Worm (Caenorhabditis elegans) whole organism, mixed stage, embryonic: ENCODE measurements around the gene Y17G9B.2.
A peak's percentile ranks its signal among the peaks of the same experiment; 100 is the strongest.

Experiments used
- M03D4.4 ChIP-seq: sonication (generic microtip); optimal IDR thresholded peaks from 2 replicates; lab custom pipeline; 2017; ENCODE audit warnings: mild to moderate bottlenecking, missing genetic modification characterization, missing compliant biosample characterization
- bed-3 ChIP-seq: fragments of 200-800 bp; sonication (Bioruptor generic); optimal IDR thresholded peaks from 3 replicates; lab custom pipeline; 2018; ENCODE audit warnings: mild to moderate bottlenecking, missing genetic modification characterization, moderate library complexity, missing compliant biosample characterization
- blmp-1 ChIP-seq: fragments of 150-350 bp; optimal IDR thresholded peaks from 2 replicates; lab custom pipeline; 2014; ENCODE audit warnings: missing biosample characterization, missing genetic modification characterization
- ceh-39 ChIP-seq: fragments of 150-350 bp; optimal IDR thresholded peaks from 2 replicates; lab custom pipeline; 2014; ENCODE audit warnings: missing biosample characterization, missing genetic modification characterization
- ceh-43 ChIP-seq: fragments of 200-800 bp; sonication (Bioruptor generic); optimal IDR thresholded peaks from 2 replicates; lab custom pipeline; 2018; ENCODE audit warnings: mild to moderate bottlenecking, missing genetic modification characterization, moderate library complexity, missing compliant biosample characterization
- ceh-83 ChIP-seq: fragments of 200-800 bp; sonication (Bioruptor generic); optimal IDR thresholded peaks from 2 replicates; lab custom pipeline; 2018; ENCODE audit warnings: mild to moderate bottlenecking, missing genetic modification characterization, missing compliant biosample characterization
- ces-1 ChIP-seq: fragments of 150-350 bp; optimal IDR thresholded peaks from 2 replicates; lab custom pipeline; 2014; ENCODE audit warnings: missing biosample characterization, missing genetic modification reagents, missing genetic modification characterization
- cnd-1 ChIP-seq: fragments of 200-800 bp; sonication (Bioruptor generic); optimal IDR thresholded peaks from 2 replicates; lab custom pipeline; 2018; ENCODE audit warnings: mild to moderate bottlenecking, missing genetic modification characterization, missing compliant biosample characterization
- drap-1 ChIP-seq: fragments of 200-800 bp; sonication (Bioruptor generic); optimal IDR thresholded peaks from 3 replicates; lab custom pipeline; 2018; ENCODE audit warnings: mild to moderate bottlenecking, missing genetic modification characterization, missing compliant biosample characterization
- elt-1 ChIP-seq: sonication (generic microtip); optimal IDR thresholded peaks from 2 replicates; lab custom pipeline; 2017; ENCODE audit warnings: missing genetic modification characterization, mild to moderate bottlenecking, missing compliant biosample characterization, antibody characterized with exemption, moderate library complexity, borderline replicate concordance; ENCODE audit not compliant: insufficient read depth
- elt-3 ChIP-seq: fragments of 150-350 bp; optimal IDR thresholded peaks from 2 replicates; lab custom pipeline; 2014; ENCODE audit warnings: missing biosample characterization, missing genetic modification characterization
- flh-1 ChIP-seq: fragments of 200-800 bp; sonication (Bioruptor generic); optimal IDR thresholded peaks from 2 replicates; lab custom pipeline; 2018; ENCODE audit warnings: mild to moderate bottlenecking, missing genetic modification characterization, moderate library complexity, missing compliant biosample characterization
- ham-2 ChIP-seq: fragments of 200-800 bp; sonication (Bioruptor generic); optimal IDR thresholded peaks from 2 replicates; lab custom pipeline; 2018; ENCODE audit warnings: mild to moderate bottlenecking, missing genetic modification characterization, missing compliant biosample characterization
- hlh-1 ChIP-seq: fragments of 150-350 bp; optimal IDR thresholded peaks from 2 replicates; lab custom pipeline; 2014; ENCODE audit warnings: missing biosample characterization, missing genetic modification reagents, missing genetic modification characterization
- lin-13 ChIP-seq: fragments of 150-350 bp; optimal IDR thresholded peaks from 2 replicates; lab custom pipeline; 2014; ENCODE audit warnings: missing biosample characterization, missing genetic modification characterization
- lin-32 ChIP-seq: fragments of 200-800 bp; sonication (Bioruptor generic); optimal IDR thresholded peaks from 2 replicates; lab custom pipeline; 2018; ENCODE audit warnings: mild to moderate bottlenecking, missing genetic modification characterization, missing compliant biosample characterization
- lsy-2 ChIP-seq: fragments of 150-350 bp; optimal IDR thresholded peaks from 2 replicates; lab custom pipeline; 2014; ENCODE audit warnings: missing biosample characterization, missing genetic modification characterization
- mab-5 ChIP-seq: fragments of 150-350 bp; optimal IDR thresholded peaks from 2 replicates; lab custom pipeline; 2014; ENCODE audit warnings: missing biosample characterization, missing genetic modification characterization
- mep-1 ChIP-seq: fragments of 150-350 bp; optimal IDR thresholded peaks from 2 replicates; lab custom pipeline; 2017; ENCODE audit warnings: missing biosample characterization, missing genetic modification reagents, missing genetic modification characterization, inconsistent platforms
- mls-2 ChIP-seq: sonication (generic microtip); optimal IDR thresholded peaks from 2 replicates; lab custom pipeline; 2016; ENCODE audit warnings: mild to moderate bottlenecking, missing genetic modification characterization, moderate library complexity, missing compliant biosample characterization
- nhr-12 ChIP-seq: fragments of 150-350 bp; optimal IDR thresholded peaks from 2 replicates; lab custom pipeline; 2014; ENCODE audit warnings: missing biosample characterization, missing genetic modification characterization
- nhr-2 ChIP-seq: fragments of 150-350 bp; optimal IDR thresholded peaks from 2 replicates; lab custom pipeline; 2014; ENCODE audit warnings: missing biosample characterization, missing genetic modification characterization
- nhr-237 ChIP-seq: fragments of 150-350 bp; optimal IDR thresholded peaks from 2 replicates; lab custom pipeline; 2014; ENCODE audit warnings: missing biosample characterization, missing genetic modification characterization
- nhr-28 ChIP-seq: fragments of 150-350 bp; optimal IDR thresholded peaks from 2 replicates; lab custom pipeline; 2014; ENCODE audit warnings: missing biosample characterization, missing genetic modification characterization
- nhr-76 ChIP-seq: sonication (generic microtip); optimal IDR thresholded peaks from 2 replicates; lab custom pipeline; 2017; ENCODE audit warnings: missing biosample characterization, missing genetic modification characterization
- pha-4 ChIP-seq: fragments of 150-350 bp; optimal IDR thresholded peaks from 2 replicates; lab custom pipeline; 2018; ENCODE audit warnings: missing biosample characterization, missing genetic modification reagents, missing genetic modification characterization
- sem-2 ChIP-seq: fragments of 200-800 bp; sonication (Bioruptor generic); optimal IDR thresholded peaks from 2 replicates; lab custom pipeline; 2018; ENCODE audit warnings: mild to moderate bottlenecking, missing genetic modification characterization, missing compliant biosample characterization
- snpc-4 ChIP-seq: fragments of 150-350 bp; optimal IDR thresholded peaks from 2 replicates; lab custom pipeline; 2014; ENCODE audit warnings: missing biosample characterization, missing genetic modification characterization
- sptf-1 ChIP-seq: sonication (generic microtip); optimal IDR thresholded peaks from 2 replicates; lab custom pipeline; 2017; ENCODE audit warnings: mild to moderate bottlenecking, missing genetic modification characterization, moderate library complexity, missing compliant biosample characterization
- tbx-8 ChIP-seq: fragments of 200-800 bp; sonication (Bioruptor generic); optimal IDR thresholded peaks from 2 replicates; lab custom pipeline; 2018; ENCODE audit warnings: mild to moderate bottlenecking, missing genetic modification characterization, moderate library complexity, missing compliant biosample characterization
- unc-120 ChIP-seq: sonication (generic microtip); optimal IDR thresholded peaks from 2 replicates; lab custom pipeline; 2017; ENCODE audit warnings: missing genetic modification characterization, missing compliant biosample characterization; ENCODE audit not compliant: poor library complexity, severe bottlenecking
- unc-39 ChIP-seq: fragments of 150-350 bp; optimal IDR thresholded peaks from 2 replicates; lab custom pipeline; 2014; ENCODE audit warnings: missing biosample characterization, missing genetic modification characterization
- unc-62 ChIP-seq: fragments of 150-350 bp; optimal IDR thresholded peaks from 2 replicates; lab custom pipeline; 2014; ENCODE audit warnings: missing biosample characterization, missing genetic modification reagents, missing genetic modification characterization
- zip-8 ChIP-seq: fragments of 150-350 bp; optimal IDR thresholded peaks from 2 replicates; lab custom pipeline; 2014; ENCODE audit warnings: missing biosample characterization, missing genetic modification characterization
- ztf-11 ChIP-seq: fragments of 150-350 bp; optimal IDR thresholded peaks from 2 replicates; lab custom pipeline; 2014; ENCODE audit warnings: missing biosample characterization, missing genetic modification characterization

Y17G9B.2 gene

ce11 chrIV:4806486-4806885 is 42.5 kb downstream of the Y17G9B.2 start, which contains the start of gene dpf-5:
Gene dpf-5, minus strand, starts transcription at chrIV:4806586.
- TF ChIP-seq unc-62 (GFP tag; lab: Kevin White, UChicago): no peak
- TF ChIP-seq nhr-237 (tag; lab: Kevin White, UChicago): no peak
- no peak for TF ChIP-seq sem-2 (GFP tag; lab: Kevin White, UChicago)
- no peak for TF ChIP-seq lin-32 (GFP tag; lab: Kevin White, UChicago)
- no peak for TF ChIP-seq snpc-4
- no peak for TF ChIP-seq nhr-76
- no peak for TF ChIP-seq pha-4 (tag; lab: Kevin White, UChicago)

- TF ChIP-seq nhr-76 (no peak), snpc-4 (no peak), ceh-39 (tag; lab: Kevin White, UChicago) (no peak), nhr-237 (tag; lab: Kevin White, UChicago) (no peak), lin-13 (no peak), sem-2 (GFP tag; lab: Kevin White, UChicago) (no peak), bed-3 (GFP tag; lab: Kevin White, UChicago) (no peak)
- TF ChIP-seq, all 35 proteins: peak for 0
These were observed 43.3 kb downstream of the Y17G9B.2 start, which contains the start of gene H06H21.11 for ce11 chrIV:4807219-4807618. Gene H06H21.11, minus strand, starts transcription at chrIV:4807319.

- TF ChIP-seq hlh-1 (tag; lab: Kevin White, UChicago): no peak
- no peak for TF ChIP-seq sem-2 (GFP tag; lab: Kevin White, UChicago)
- no peak for TF ChIP-seq ceh-43 (GFP tag; lab: Kevin White, UChicago)
- no peak for TF ChIP-seq drap-1 (GFP tag; lab: Kevin White, UChicago)
- no peak for TF ChIP-seq flh-1
- TF ChIP-seq blmp-1 (tag; lab: Kevin White, UChicago): no peak
- no peak for TF ChIP-seq bed-3 (GFP tag; lab: Kevin White, UChicago)
- no peak for TF ChIP-seq zip-8
- TF ChIP-seq nhr-2 (tag; lab: Kevin White, UChicago): no peak
- TF ChIP-seq nhr-28 (tag; lab: Kevin White, UChicago): no peak
- TF ChIP-seq ceh-83 (GFP tag; lab: Kevin White, UChicago): no peak
- no peak for TF ChIP-seq ztf-11
- no peak for TF ChIP-seq lin-32 (GFP tag; lab: Kevin White, UChicago)
- no peak for TF ChIP-seq mab-5 (tag; lab: Kevin White, UChicago)
- TF ChIP-seq pha-4 (tag; lab: Kevin White, UChicago): no peak
- no peak for TF ChIP-seq cnd-1 (tag; lab: Kevin White, UChicago)
- no peak for TF ChIP-seq lsy-2 (tag; lab: Kevin White, UChicago)
- no peak for TF ChIP-seq ham-2
- no peak for TF ChIP-seq tbx-8 (GFP tag; lab: Kevin White, UChicago)
These were observed 45.5 kb downstream of the Y17G9B.2 start, which contains the start of gene ubxn-6 for ce11 chrIV:4809397-4809796. Gene ubxn-6, minus strand, starts transcription at chrIV:4809497.

- TF ChIP-seq elt-3: no peak
- no peak for TF ChIP-seq flh-1
- TF ChIP-seq unc-39: no peak
- TF ChIP-seq bed-3 (GFP tag; lab: Kevin White, UChicago): no peak
- TF ChIP-seq cnd-1 (tag; lab: Kevin White, UChicago): no peak
- no peak for TF ChIP-seq sem-2 (GFP tag; lab: Kevin White, UChicago)
- TF ChIP-seq ceh-43 (GFP tag; lab: Kevin White, UChicago): no peak
- TF ChIP-seq hlh-1 (tag; lab: Kevin White, UChicago): no peak
- TF ChIP-seq lsy-2 (tag; lab: Kevin White, UChicago): no peak
- TF ChIP-seq pha-4 (tag; lab: Kevin White, UChicago): no peak
These were observed 45.9 kb downstream of the Y17G9B.2 start, which contains the start of gene H06H21.37 for ce11 chrIV:4809813-4810212. Gene H06H21.37, minus strand, starts transcription at chrIV:4809974.

DNA sequence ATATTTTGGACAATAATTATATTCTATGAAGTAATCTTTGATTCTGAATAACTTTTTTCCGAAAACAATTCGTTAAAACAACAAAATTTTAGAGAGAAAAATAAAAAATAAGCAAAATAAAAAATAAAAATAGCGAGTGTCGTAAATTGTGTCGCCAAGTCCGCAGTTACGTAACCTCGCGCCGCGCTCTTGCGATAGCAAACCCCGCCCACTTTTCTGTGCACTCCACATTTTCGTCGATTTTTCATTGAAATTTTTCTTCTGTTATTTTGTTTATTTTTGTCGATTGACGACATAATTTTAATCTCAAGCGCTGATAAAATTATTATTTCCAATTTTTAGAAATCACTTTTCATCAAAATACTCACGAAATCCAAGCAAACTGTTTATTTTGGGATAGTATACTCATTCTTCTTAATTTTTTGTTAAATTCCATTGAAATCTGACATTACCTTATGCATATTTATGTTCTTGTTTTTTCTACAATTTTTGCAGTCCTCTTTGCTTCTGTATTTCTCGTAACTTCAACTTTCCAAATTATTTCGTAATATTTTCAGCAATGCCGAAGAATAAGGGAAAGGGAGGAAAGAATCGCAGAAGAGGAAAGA is 46.5 kb downstream of the Y17G9B.2 start, which contains the start of gene eif-1.A:
TSS of gene eif-1.A (plus strand) at position 558 of the 608 bp plus-strand sequence.
- peak; percentile 33 for TF ChIP-seq pha-4 (tag; lab: Kevin White, UChicago)
- peak; percentile 44 for TF ChIP-seq lin-13
- peak; percentile 22 for TF ChIP-seq sptf-1 (tag; lab: Kevin White, UChicago)
- TF ChIP-seq nhr-237 (tag; lab: Kevin White, UChicago): peak; percentile 41
- TF ChIP-seq nhr-76: no peak
- TF ChIP-seq unc-120 (tag; lab: Kevin White, UChicago): no peak
- no peak for TF ChIP-seq cnd-1 (tag; lab: Kevin White, UChicago)
- TF ChIP-seq sem-2 (GFP tag; lab: Kevin White, UChicago): no peak
- no peak for TF ChIP-seq nhr-28 (tag; lab: Kevin White, UChicago)
- peak; percentile 11 for TF ChIP-seq ham-2
- TF ChIP-seq mls-2: peak; percentile 2
- TF ChIP-seq elt-3: no peak
- no peak for TF ChIP-seq lin-32 (GFP tag; lab: Kevin White, UChicago)
- peak; percentile 75 for TF ChIP-seq lsy-2 (tag; lab: Kevin White, UChicago)
- no peak for TF ChIP-seq ces-1 (GFP tag; lab: Kevin White, UChicago)
- no peak for TF ChIP-seq unc-39
- TF ChIP-seq drap-1 (GFP tag; lab: Kevin White, UChicago): peak; percentile 3
- no peak for TF ChIP-seq snpc-4
- TF ChIP-seq unc-62 (GFP tag; lab: Kevin White, UChicago): no peak
- TF ChIP-seq blmp-1 (tag; lab: Kevin White, UChicago): no peak
- no peak for TF ChIP-seq nhr-2 (tag; lab: Kevin White, UChicago)
- no peak for TF ChIP-seq ztf-11
- TF ChIP-seq mab-5 (tag; lab: Kevin White, UChicago): no peak
- TF ChIP-seq nhr-12 (tag; lab: Kevin White, UChicago): no peak
- TF ChIP-seq M03D4.4 (tag; lab: Kevin White, UChicago): no peak
- no peak for TF ChIP-seq tbx-8 (GFP tag; lab: Kevin White, UChicago)
- peak; percentile 50 for TF ChIP-seq hlh-1 (tag; lab: Kevin White, UChicago)
- TF ChIP-seq elt-1 (tag; lab: Kevin White, UChicago): no peak
- TF ChIP-seq mep-1 (tag; lab: Kevin White, UChicago): peak; percentile 79
- peak; percentile 5 for TF ChIP-seq ceh-39 (tag; lab: Kevin White, UChicago)
- TF ChIP-seq flh-1: no peak
